Worm (Caenorhabditis elegans): ENCODE data around the gene C26D10.6.

ce11 chrII:8328820-8329339 lies 25.6 kb downstream of the C26D10.6 start, which contains the start of gene hel-1:
- no peak for TF ChIP-seq akir-1 (GFP tag; optimal IDR thresholded peaks at IDR 0.05)
- no peak for TF ChIP-seq somi-1 (GFP tag; optimal IDR thresholded peaks at IDR 0.05)
- TF ChIP-seq C06A6.2 (GFP tag; conservative IDR thresholded peaks at IDR 0.05), result no peak
- TF ChIP-seq nfyb-1 (GFP tag; IDR thresholded peaks at IDR 0.05), result peak; percentile 49; the same call in 1 of the 2 replicates
- TF ChIP-seq Y79H2A.3 (GFP tag; conservative IDR thresholded peaks at IDR 0.05), result no peak
- no peak for TF ChIP-seq ama-1 (optimal IDR thresholded peaks at IDR 0.05)
- no peak for TF ChIP-seq ama-1 (GFP tag; optimal IDR thresholded peaks at IDR 0.05)
- TF ChIP-seq unc-130 (GFP tag; optimal IDR thresholded peaks at IDR 0.05), result no peak
- TF ChIP-seq efl-1 (GFP tag; optimal IDR thresholded peaks at IDR 0.05), result peak; percentile 91
